Worm (Caenorhabditis elegans): ENCODE results near the gene pmpl-1.

pmpl-1 gene

DNA sequence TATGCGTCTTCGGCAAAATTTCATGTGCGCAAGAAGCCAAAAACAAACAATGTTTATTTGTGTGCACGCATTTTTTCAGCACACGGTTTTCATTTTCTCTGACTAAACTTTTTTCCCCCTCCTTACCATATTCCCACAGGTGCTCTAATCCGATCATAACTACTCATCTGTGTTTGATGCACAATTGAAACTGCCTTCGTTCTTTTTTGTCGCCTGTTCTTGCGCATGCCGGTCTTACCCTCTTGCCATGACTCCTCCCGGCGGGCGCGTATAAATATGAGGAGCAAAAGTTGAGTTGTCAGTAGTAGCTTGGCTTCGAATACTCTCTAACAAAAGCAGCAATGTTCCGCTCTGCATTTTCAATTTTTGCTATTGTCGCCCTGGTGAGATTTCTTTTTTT lies 10.1 kb downstream of the pmpl-1 start, which contains the start of gene abu-10:
TSS of gene abu-10 (plus strand) at position 301 of the 400 bp plus-strand sequence.
- no peak for TF ChIP-seq nhr-21 (tag; optimal IDR thresholded peaks at IDR 0.05)
- no peak for TF ChIP-seq mbf-1 (tag; optimal IDR thresholded peaks at IDR 0.05)
- no peak for TF ChIP-seq alr-1 (tag; optimal IDR thresholded peaks at IDR 0.05)
- no peak for TF ChIP-seq snpc-4 (tag; optimal IDR thresholded peaks at IDR 0.05)
- no peak for TF ChIP-seq crh-2 (tag; optimal IDR thresholded peaks at IDR 0.05)
- no peak for TF ChIP-seq C34F6.9 (tag; optimal IDR thresholded peaks at IDR 0.05)
- TF ChIP-seq nhr-10 (tag; optimal IDR thresholded peaks at IDR 0.05): no peak
- no peak for TF ChIP-seq nhr-77 (tag; optimal IDR thresholded peaks at IDR 0.05)
- TF ChIP-seq unc-55 (GFP tag; optimal IDR thresholded peaks at IDR 0.05): no peak
- no peak for TF ChIP-seq sem-4 (tag; optimal IDR thresholded peaks at IDR 0.05)
- TF ChIP-seq elt-3 (tag; optimal IDR thresholded peaks at IDR 0.05): no peak
- TF ChIP-seq ZK546.5 (tag; optimal IDR thresholded peaks at IDR 0.05): no peak
- no peak for TF ChIP-seq egl-27 (tag; optimal IDR thresholded peaks at IDR 0.05)
- no peak for TF ChIP-seq ztf-11 (tag; optimal IDR thresholded peaks at IDR 0.05)
- no peak for TF ChIP-seq peb-1 (tag; optimal IDR thresholded peaks at IDR 0.05)

DNA sequence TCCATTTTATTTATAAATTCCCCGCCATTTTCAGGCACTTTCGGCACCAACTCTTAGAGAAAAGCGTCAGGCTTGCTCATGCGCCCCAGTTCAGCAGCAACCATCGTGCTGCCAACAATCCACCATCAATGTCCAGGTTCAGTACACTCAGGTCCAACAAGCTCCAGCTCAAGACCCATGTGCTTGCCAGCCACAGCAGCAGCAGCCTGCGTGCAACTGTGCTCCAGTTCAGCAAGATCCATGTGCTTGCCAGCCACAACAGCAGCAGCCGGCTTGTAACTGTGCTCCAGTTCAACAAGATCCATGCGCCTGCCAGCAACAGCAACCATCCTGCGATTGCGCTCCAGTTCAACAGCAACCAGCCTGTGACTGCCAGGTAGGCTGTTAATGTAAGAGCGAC lies 10.5 kb downstream of the pmpl-1 start:
- TF ChIP-seq elt-3 (tag; optimal IDR thresholded peaks at IDR 0.05): no peak
- TF ChIP-seq peb-1 (tag; optimal IDR thresholded peaks at IDR 0.05): no peak
- TF ChIP-seq zag-1 (tag; optimal IDR thresholded peaks at IDR 0.05): no peak
- no peak for TF ChIP-seq snpc-4 (tag; optimal IDR thresholded peaks at IDR 0.05)
- no peak for TF ChIP-seq sma-9 (GFP tag; optimal IDR thresholded peaks at IDR 0.05)
- TF ChIP-seq sma-9 (tag; optimal IDR thresholded peaks at IDR 0.05): no peak
- TF ChIP-seq lsy-2 (tag; optimal IDR thresholded peaks at IDR 0.05): no peak
- no peak for TF ChIP-seq dmd-4 (tag; optimal IDR thresholded peaks at IDR 0.05)
- TF ChIP-seq nhr-21 (tag; optimal IDR thresholded peaks at IDR 0.05): no peak
- no peak for TF ChIP-seq nhr-6 (tag; optimal IDR thresholded peaks at IDR 0.05)
- TF ChIP-seq R02D3.7 (tag; optimal IDR thresholded peaks at IDR 0.05): no peak
- TF ChIP-seq Y55F3AM.14 (GFP tag; optimal IDR thresholded peaks at IDR 0.05): no peak
- no peak for TF ChIP-seq lin-13 (GFP tag; optimal IDR thresholded peaks at IDR 0.05)
- TF ChIP-seq ztf-11 (tag; optimal IDR thresholded peaks at IDR 0.05): no peak
- no peak for TF ChIP-seq sem-4 (tag; optimal IDR thresholded peaks at IDR 0.05)
- TF ChIP-seq crh-2 (tag; optimal IDR thresholded peaks at IDR 0.05): no peak

DNA sequence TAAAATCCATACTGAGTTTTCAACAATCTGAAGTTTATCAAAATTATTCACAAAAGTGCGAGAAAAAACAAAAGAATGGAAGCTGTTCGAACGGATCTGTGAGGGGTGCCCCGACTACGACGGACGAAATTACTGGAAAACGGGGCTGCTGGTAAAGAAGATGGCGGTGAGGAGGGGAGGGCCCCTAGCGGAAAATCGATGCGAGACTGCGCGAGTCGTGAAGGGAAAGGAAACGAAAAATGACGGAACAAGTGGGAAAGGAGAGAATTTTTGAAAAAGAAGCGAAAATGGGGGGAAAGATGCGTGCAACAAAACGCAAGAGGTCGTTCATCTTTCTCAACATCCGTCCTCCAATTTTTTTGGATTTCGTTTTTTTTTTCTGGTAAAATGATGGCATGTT lies 14.9 kb downstream of the pmpl-1 start:
- TF ChIP-seq mab-5 (tag; optimal IDR thresholded peaks at IDR 0.05) (peak; percentile 19), nhr-129 (tag; optimal IDR thresholded peaks at IDR 0.05) (peak; percentile 7), lin-11 (tag; optimal IDR thresholded peaks at IDR 0.05) (no peak), ceh-16 (tag; optimal IDR thresholded peaks at IDR 0.05) (no peak), nhr-237 (tag; optimal IDR thresholded peaks at IDR 0.05) (no peak), C34F6.9 (tag; optimal IDR thresholded peaks at IDR 0.05) (peak; percentile 25), ceh-82 (tag; optimal IDR thresholded peaks at IDR 0.05) (no peak), unc-55 (GFP tag; optimal IDR thresholded peaks at IDR 0.05) (peak; percentile 31)

DNA sequence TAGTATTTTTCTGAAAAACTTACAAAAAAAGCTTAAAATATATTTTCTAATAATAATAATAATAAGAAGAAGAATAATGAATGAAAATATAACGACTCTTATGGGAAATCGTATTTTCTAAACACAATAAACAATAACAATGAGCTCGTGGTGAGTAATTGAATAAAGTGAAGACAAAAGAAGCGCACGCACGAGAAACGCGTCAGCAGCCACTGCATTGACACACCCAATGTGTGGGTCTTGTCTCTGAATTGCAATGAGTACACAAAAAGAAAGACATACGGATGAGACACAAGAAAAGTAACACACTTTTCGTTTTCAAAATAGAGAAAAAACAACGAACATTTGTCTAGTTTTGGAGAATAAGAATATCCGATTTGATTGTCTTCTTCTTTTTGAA lies 15.5 kb downstream of the pmpl-1 start, which contains the start of gene F35A5.8:
TSS of gene F35A5.8 (minus strand) at position 151 of the 400 bp plus-strand sequence.
- TF ChIP-seq nhr-23 (tag; optimal IDR thresholded peaks at IDR 0.05): no peak
- TF ChIP-seq elt-1 (tag; optimal IDR thresholded peaks at IDR 0.05): no peak
- TF ChIP-seq ceh-82 (tag; optimal IDR thresholded peaks at IDR 0.05): no peak
- TF ChIP-seq F13H6.1 (tag; optimal IDR thresholded peaks at IDR 0.05): peak; percentile 78
- no peak for TF ChIP-seq nhr-21 (tag; optimal IDR thresholded peaks at IDR 0.05)
- TF ChIP-seq ceh-16 (tag; optimal IDR thresholded peaks at IDR 0.05): peak; percentile 41
- TF ChIP-seq nhr-77 (tag; optimal IDR thresholded peaks at IDR 0.05): no peak
- peak; percentile 79 for TF ChIP-seq fos-1 (tag; optimal IDR thresholded peaks at IDR 0.05)
- TF ChIP-seq nhr-237 (tag; optimal IDR thresholded peaks at IDR 0.05): no peak
- no peak for TF ChIP-seq unc-62 (GFP tag; optimal IDR thresholded peaks at IDR 0.05)
- TF ChIP-seq ztf-1 (GFP tag; conservative IDR thresholded peaks at IDR 0.05): no peak
- peak; percentile 91 for TF ChIP-seq sma-9 (GFP tag; optimal IDR thresholded peaks at IDR 0.05)
- no peak for TF ChIP-seq sma-9 (tag; optimal IDR thresholded peaks at IDR 0.05)
- no peak for TF ChIP-seq unc-39 (tag; optimal IDR thresholded peaks at IDR 0.05)
- TF ChIP-seq snpc-4 (tag; optimal IDR thresholded peaks at IDR 0.05): peak; percentile 23
- no peak for TF ChIP-seq alr-1 (tag; optimal IDR thresholded peaks at IDR 0.05)
- TF ChIP-seq Y55F3AM.14 (GFP tag; optimal IDR thresholded peaks at IDR 0.05): no peak
- TF ChIP-seq mab-5 (tag; optimal IDR thresholded peaks at IDR 0.05): peak; percentile 14
- TF ChIP-seq mbf-1 (tag; optimal IDR thresholded peaks at IDR 0.05): no peak
- TF ChIP-seq ztf-4 (tag; optimal IDR thresholded peaks at IDR 0.05): peak; percentile 9
- no peak for TF ChIP-seq ztf-11 (tag; optimal IDR thresholded peaks at IDR 0.05)
- no peak for TF ChIP-seq dmd-4 (tag; optimal IDR thresholded peaks at IDR 0.05)
- TF ChIP-seq sem-4 (tag; optimal IDR thresholded peaks at IDR 0.05): peak; percentile 88
- TF ChIP-seq R02D3.7 (tag; optimal IDR thresholded peaks at IDR 0.05): no peak
- TF ChIP-seq lin-11 (tag; optimal IDR thresholded peaks at IDR 0.05): no peak
- TF ChIP-seq nhr-10 (tag; optimal IDR thresholded peaks at IDR 0.05): no peak
- TF ChIP-seq nhr-25 (tag; optimal IDR thresholded peaks at IDR 0.05): no peak
- TF ChIP-seq egl-27 (tag; optimal IDR thresholded peaks at IDR 0.05): peak; percentile 64
- no peak for TF ChIP-seq ZK546.5 (tag; optimal IDR thresholded peaks at IDR 0.05)
- TF ChIP-seq aly-2 (tag; optimal IDR thresholded peaks at IDR 0.05): no peak
- peak; percentile 76 for TF ChIP-seq gmeb-1 (tag; optimal IDR thresholded peaks at IDR 0.05)
- TF ChIP-seq blmp-1 (tag; optimal IDR thresholded peaks at IDR 0.05; ENCODE audit: insufficient read depth): no peak
- TF ChIP-seq elt-3 (tag; optimal IDR thresholded peaks at IDR 0.05): no peak
- TF ChIP-seq unc-55 (GFP tag; optimal IDR thresholded peaks at IDR 0.05): peak; percentile 75
- TF ChIP-seq peb-1 (tag; optimal IDR thresholded peaks at IDR 0.05): no peak
- TF ChIP-seq nhr-129 (tag; optimal IDR thresholded peaks at IDR 0.05): peak; percentile 85
- no peak for TF ChIP-seq lin-39 (tag; optimal IDR thresholded peaks at IDR 0.05)
- peak; percentile 74 to 86 for TF ChIP-seq lsy-2 (tag; optimal IDR thresholded peaks at IDR 0.05)
- TF ChIP-seq zag-1 (tag; optimal IDR thresholded peaks at IDR 0.05): peak; percentile 33
- TF ChIP-seq C34F6.9 (tag; optimal IDR thresholded peaks at IDR 0.05): peak; percentile 78
- peak; percentile 62 for TF ChIP-seq nhr-6 (tag; optimal IDR thresholded peaks at IDR 0.05)
